Worm (Caenorhabditis elegans) whole organism, mixed stage, embryonic: ENCODE results near the gene dnj-13.

Source experiments
- elt-3 ChIP-seq: fragments of 150-350 bp; optimal IDR thresholded peaks from 2 replicates; lab custom pipeline; 2014; ENCODE audit warnings: missing biosample characterization, missing genetic modification characterization
- nhr-76 ChIP-seq: sonication (generic microtip); optimal IDR thresholded peaks from 2 replicates; lab custom pipeline; 2017; ENCODE audit warnings: missing biosample characterization, missing genetic modification characterization
- snpc-4 ChIP-seq: fragments of 150-350 bp; optimal IDR thresholded peaks from 2 replicates; lab custom pipeline; 2014; ENCODE audit warnings: missing biosample characterization, missing genetic modification characterization
- unc-62 ChIP-seq: fragments of 150-350 bp; optimal IDR thresholded peaks from 2 replicates; lab custom pipeline; 2014; ENCODE audit warnings: missing biosample characterization, missing genetic modification reagents, missing genetic modification characterization
- ztf-11 ChIP-seq: fragments of 150-350 bp; optimal IDR thresholded peaks from 2 replicates; lab custom pipeline; 2014; ENCODE audit warnings: missing biosample characterization, missing genetic modification characterization

ce11 chrII:11497365-11497764 is 48.1 kb upstream of the dnj-13 start, which contains the start of gene B0334.5:
- TF ChIP-seq elt-3 (tag; lab: Kevin White, UChicago), result no peak
- TF ChIP-seq nhr-76 (tag; lab: Kevin White, UChicago), result no peak
- TF ChIP-seq unc-62 (GFP tag; lab: Kevin White, UChicago), result no peak
- no peak for TF ChIP-seq ztf-11
- no peak for TF ChIP-seq snpc-4 (tag; lab: Kevin White, UChicago)
